Fruit fly (Drosophila melanogaster) whole organism, embryonic: ENCODE data around the gene CG32313.

ENCODE experiments used
- Atf3 ChIP-seq: fragments of 200-800 bp; sonication (Bioruptor generic); optimal IDR thresholded peaks from 3 replicates; lab custom pipeline; 2016; ENCODE audit warnings: missing biosample characterization, missing genetic modification characterization
- Bteb2 ChIP-seq: fragments of 200-800 bp; sonication (Bioruptor generic); optimal IDR thresholded peaks from 2 replicates; lab custom pipeline; 2016; ENCODE audit warnings: missing biosample characterization, missing genetic modification characterization
- CG11085 ChIP-seq: fragments of 200-800 bp; sonication (Bioruptor generic); IDR thresholded peaks from 2 replicates; pipeline ENCODE4 v1.3.6; 2022; ENCODE audit warnings: missing biosample characterization, missing genetic modification characterization
- CG11696 ChIP-seq: fragments of 200-800 bp; sonication (Bioruptor generic); IDR thresholded peaks from 2 replicates; pipeline ENCODE4 v1.3.6; 2022; ENCODE audit warnings: missing biosample characterization, missing genetic modification characterization
- CG12071 ChIP-seq: fragments of 200-800 bp; sonication (Bioruptor generic); optimal IDR thresholded peaks from 3 replicates; lab custom pipeline; 2018; ENCODE audit warnings: missing biosample characterization, mild to moderate bottlenecking, missing genetic modification characterization
- CG12104 ChIP-seq: fragments of 200-800 bp; sonication (Bioruptor generic); optimal IDR thresholded peaks from 3 replicates; lab custom pipeline; 2016; ENCODE audit warnings: missing biosample characterization, missing genetic modification characterization
- CG14014 ChIP-seq: fragments of 200-800 bp; sonication (Bioruptor generic); IDR thresholded peaks from 2 replicates; pipeline ENCODE4 v1.3.6; 2022; ENCODE audit warnings: missing biosample characterization, missing genetic modification characterization
- CG14050 ChIP-seq: fragments of 200-800 bp; sonication (Bioruptor generic); IDR thresholded peaks from 3 replicates; pipeline ENCODE4 v1.3.6; 2022; ENCODE audit warnings: missing biosample characterization, missing genetic modification characterization
- CG14441 ChIP-seq: fragments of 200-800 bp; sonication (Bioruptor generic); IDR thresholded peaks from 2 replicates; pipeline ENCODE4 v1.3.6; 2022; ENCODE audit warnings: missing biosample characterization, missing genetic modification characterization
- CG1529 ChIP-seq: fragments of 200-800 bp; sonication (Bioruptor generic); optimal IDR thresholded peaks from 3 replicates; lab custom pipeline; 2018; ENCODE audit warnings: missing biosample characterization, missing genetic modification characterization
- CG16863 ChIP-seq: fragments of 200-800 bp; sonication (Bioruptor generic); optimal IDR thresholded peaks from 3 replicates; lab custom pipeline; 2016; ENCODE audit warnings: missing biosample characterization, missing genetic modification characterization
- CG18476 ChIP-seq: fragments of 200-800 bp; sonication (Bioruptor generic); optimal IDR thresholded peaks from 2 replicates; lab custom pipeline; 2016; ENCODE audit warnings: missing biosample characterization, mild to moderate bottlenecking, missing genetic modification characterization
- CG18619 ChIP-seq: fragments of 200-800 bp; sonication (Bioruptor generic); optimal IDR thresholded peaks from 3 replicates; lab custom pipeline; 2017; ENCODE audit warnings: missing biosample characterization, mild to moderate bottlenecking, missing genetic modification characterization
- CG2120 ChIP-seq: fragments of 200-800 bp; sonication (Bioruptor generic); optimal IDR thresholded peaks from 3 replicates; lab custom pipeline; 2016; ENCODE audit warnings: missing biosample characterization, missing genetic modification characterization
- CG2199 ChIP-seq: fragments of 200-800 bp; sonication (Bioruptor generic); IDR thresholded peaks from 3 replicates; pipeline ENCODE4 v1.3.6; 2022; ENCODE audit warnings: missing biosample characterization, missing genetic modification characterization
- CG3995 ChIP-seq: fragments of 200-800 bp; sonication (Bioruptor generic); optimal IDR thresholded peaks from 3 replicates; lab custom pipeline; 2016; ENCODE audit warnings: missing biosample characterization, missing genetic modification characterization
- CG4707 ChIP-seq: fragments of 200-800 bp; sonication (Bioruptor generic); optimal IDR thresholded peaks from 2 replicates; lab custom pipeline; 2018; ENCODE audit warnings: missing biosample characterization, mild to moderate bottlenecking, missing genetic modification characterization, moderate library complexity
- CG6175 ChIP-seq: fragments of 200-800 bp; sonication (Bioruptor generic); IDR thresholded peaks from 3 replicates; pipeline ENCODE4 v1.3.6; 2022; ENCODE audit warnings: missing biosample characterization, missing genetic modification characterization
- CG6765 ChIP-seq: fragments of 200-800 bp; sonication (Bioruptor generic); optimal IDR thresholded peaks from 3 replicates; lab custom pipeline; 2017; ENCODE audit warnings: missing biosample characterization, mild to moderate bottlenecking, missing genetic modification characterization
- CG7556 ChIP-seq: fragments of 200-800 bp; sonication (Bioruptor generic); optimal IDR thresholded peaks from 2 replicates; lab custom pipeline; 2017; ENCODE audit warnings: missing biosample characterization, mild to moderate bottlenecking, missing genetic modification characterization
- Dad ChIP-seq: fragments of 200-800 bp; sonication (Bioruptor generic); optimal IDR thresholded peaks from 3 replicates; lab custom pipeline; 2016; ENCODE audit warnings: missing biosample characterization, missing genetic modification characterization
- Doc3 ChIP-seq: fragments of 200-800 bp; sonication (Bioruptor generic); IDR thresholded peaks from 3 replicates; pipeline ENCODE4 v1.3.6; 2022; ENCODE audit warnings: missing biosample characterization, missing genetic modification characterization; ENCODE audit not compliant: partially characterized antibody
- Dref ChIP-seq: fragments of 200-800 bp; sonication (Bioruptor generic); IDR thresholded peaks from 2 replicates; pipeline ENCODE4 v1.3.6; 2022; ENCODE audit warnings: missing biosample characterization, missing genetic modification characterization
- Drgx ChIP-seq: fragments of 200-800 bp; sonication (Bioruptor generic); IDR thresholded peaks from 2 replicates; pipeline ENCODE4 v1.3.6; 2022; ENCODE audit warnings: missing biosample characterization, missing genetic modification characterization
- Eip74EF ChIP-seq, 2 experiments: fragments of 200-800 bp in 1 of 2; fragments of >200 bp in 1 of 2; sonication (Bioruptor generic) in 1 of 2; optimal IDR thresholded peaks; 2 replicates each; lab custom pipeline; 2017 to 2019; ENCODE audit warnings: missing biosample characterization in 2 of 2, missing genetic modification characterization in 2 of 2, mild to moderate bottlenecking in 1 of 2, moderate library complexity in 1 of 2
- HLH54F ChIP-seq: fragments of 200-800 bp; sonication (Bioruptor generic); optimal IDR thresholded peaks from 3 replicates; lab custom pipeline; 2016; ENCODE audit warnings: missing biosample characterization, missing genetic modification characterization
- Hey ChIP-seq: fragments of 200-800 bp; sonication (Bioruptor generic); optimal IDR thresholded peaks from 3 replicates; lab custom pipeline; 2018; ENCODE audit warnings: missing biosample characterization, mild to moderate bottlenecking, missing genetic modification characterization
- Hmx ChIP-seq: fragments of 200-800 bp; sonication (Bioruptor generic); optimal IDR thresholded peaks from 2 replicates; lab custom pipeline; 2016; ENCODE audit warnings: missing biosample characterization, missing genetic modification characterization
- Lpt ChIP-seq: fragments of >200 bp; optimal IDR thresholded peaks from 2 replicates; lab custom pipeline; 2018; ENCODE audit warnings: missing biosample characterization, missing genetic modification characterization
- Mad ChIP-seq: fragments of 200-800 bp; sonication (Bioruptor generic); optimal IDR thresholded peaks from 2 replicates; lab custom pipeline; 2016; ENCODE audit warnings: missing biosample characterization, missing genetic modification characterization
- Optix ChIP-seq: fragments of 200-800 bp; sonication (Bioruptor generic); IDR thresholded peaks from 3 replicates; pipeline ENCODE4 v1.3.6; 2022; ENCODE audit warnings: missing biosample characterization, missing genetic modification characterization
- Rx ChIP-seq: fragments of 200-800 bp; sonication (Bioruptor generic); IDR thresholded peaks from 2 replicates; pipeline ENCODE4 v1.3.6; 2022; ENCODE audit warnings: missing biosample characterization, missing genetic modification characterization
- Side ChIP-seq: fragments of 200-800 bp; sonication (Bioruptor generic); optimal IDR thresholded peaks from 2 replicates; lab custom pipeline; 2016; ENCODE audit warnings: missing biosample characterization, missing genetic modification characterization
- Spps ChIP-seq: fragments of 200-800 bp; sonication (Bioruptor generic); optimal IDR thresholded peaks from 2 replicates; lab custom pipeline; 2018; ENCODE audit warnings: missing biosample characterization, mild to moderate bottlenecking, missing genetic modification characterization
- Stat92E ChIP-seq, 3 experiments: fragments of >200 bp in 2 of 3; fragments of 200-800 bp in 1 of 3; sonication (Bioruptor generic) in 1 of 3; optimal IDR thresholded peaks; 2 replicates each; lab custom pipeline; 2017 to 2019; ENCODE audit warnings: missing biosample characterization in 3 of 3, missing genetic modification characterization in 3 of 3, mild to moderate bottlenecking in 1 of 3, moderate library complexity in 1 of 3
- ato ChIP-seq: fragments of 200-800 bp; sonication (Bioruptor generic); IDR thresholded peaks from 2 replicates; pipeline ENCODE4 v1.3.6; 2022; ENCODE audit warnings: missing biosample characterization, missing genetic modification characterization; ENCODE audit not compliant: partially characterized antibody
- fu2 ChIP-seq: fragments of 200-800 bp; sonication (Bioruptor generic); optimal IDR thresholded peaks from 2 replicates; lab custom pipeline; 2016; ENCODE audit warnings: missing biosample characterization, missing genetic modification characterization
- gem ChIP-seq: fragments of 200-800 bp; sonication (Bioruptor generic); optimal IDR thresholded peaks from 2 replicates; lab custom pipeline; 2019; ENCODE audit warnings: missing biosample characterization, mild to moderate bottlenecking, missing genetic modification characterization, moderate library complexity
- her ChIP-seq: fragments of 200-800 bp; sonication (Bioruptor generic); optimal IDR thresholded peaks from 2 replicates; lab custom pipeline; 2016; ENCODE audit warnings: missing biosample characterization, missing genetic modification characterization
- kah ChIP-seq: fragments of 200-800 bp; sonication (Bioruptor generic); optimal IDR thresholded peaks from 2 replicates; lab custom pipeline; 2018; ENCODE audit warnings: missing biosample characterization, mild to moderate bottlenecking, missing genetic modification characterization
- maf-S ChIP-seq: fragments of 200-800 bp; sonication (Bioruptor generic); optimal IDR thresholded peaks from 2 replicates; lab custom pipeline; 2016; ENCODE audit warnings: missing biosample characterization, missing genetic modification characterization
- pho ChIP-seq: fragments of 200-800 bp; sonication (Bioruptor generic); optimal IDR thresholded peaks from 2 replicates; lab custom pipeline; 2016; ENCODE audit warnings: missing biosample characterization, missing genetic modification characterization
- pita ChIP-seq: fragments of 200-800 bp; sonication (Bioruptor generic); optimal IDR thresholded peaks from 2 replicates; lab custom pipeline; 2017; ENCODE audit warnings: missing biosample characterization, mild to moderate bottlenecking, missing genetic modification characterization
- pnt ChIP-seq: fragments of 200-800 bp; sonication (Bioruptor generic); optimal IDR thresholded peaks from 3 replicates; lab custom pipeline; 2016; ENCODE audit warnings: missing biosample characterization, missing genetic modification characterization
- pzg ChIP-seq: fragments of 200-800 bp; sonication (Bioruptor generic); optimal IDR thresholded peaks from 3 replicates; lab custom pipeline; 2018; ENCODE audit warnings: missing biosample characterization, mild to moderate bottlenecking, missing genetic modification characterization, moderate library complexity
- rib ChIP-seq: fragments of 200-800 bp; sonication (Bioruptor generic); IDR thresholded peaks from 2 replicates; pipeline ENCODE4 v1.3.6; 2022; ENCODE audit warnings: missing biosample characterization, missing genetic modification characterization
- sima ChIP-seq: fragments of 200-800 bp; sonication (Bioruptor generic); optimal IDR thresholded peaks from 2 replicates; lab custom pipeline; 2016; ENCODE audit warnings: missing biosample characterization, missing genetic modification characterization
- sug ChIP-seq: fragments of 200-800 bp; optimal IDR thresholded peaks from 2 replicates; lab custom pipeline; 2019; ENCODE audit warnings: missing biosample characterization, mild to moderate bottlenecking, missing genetic modification characterization, moderate library complexity
- tap ChIP-seq: fragments of 200-800 bp; optimal IDR thresholded peaks from 3 replicates; lab custom pipeline; 2019; ENCODE audit warnings: missing biosample characterization, mild to moderate bottlenecking, missing genetic modification characterization, moderate library complexity
- vvl ChIP-seq: fragments of 200-800 bp; sonication (Bioruptor generic); IDR thresholded peaks from 2 replicates; pipeline ENCODE4 v1.3.6; 2022; ENCODE audit warnings: missing biosample characterization, missing genetic modification characterization

The CG32313 gene

DNA sequence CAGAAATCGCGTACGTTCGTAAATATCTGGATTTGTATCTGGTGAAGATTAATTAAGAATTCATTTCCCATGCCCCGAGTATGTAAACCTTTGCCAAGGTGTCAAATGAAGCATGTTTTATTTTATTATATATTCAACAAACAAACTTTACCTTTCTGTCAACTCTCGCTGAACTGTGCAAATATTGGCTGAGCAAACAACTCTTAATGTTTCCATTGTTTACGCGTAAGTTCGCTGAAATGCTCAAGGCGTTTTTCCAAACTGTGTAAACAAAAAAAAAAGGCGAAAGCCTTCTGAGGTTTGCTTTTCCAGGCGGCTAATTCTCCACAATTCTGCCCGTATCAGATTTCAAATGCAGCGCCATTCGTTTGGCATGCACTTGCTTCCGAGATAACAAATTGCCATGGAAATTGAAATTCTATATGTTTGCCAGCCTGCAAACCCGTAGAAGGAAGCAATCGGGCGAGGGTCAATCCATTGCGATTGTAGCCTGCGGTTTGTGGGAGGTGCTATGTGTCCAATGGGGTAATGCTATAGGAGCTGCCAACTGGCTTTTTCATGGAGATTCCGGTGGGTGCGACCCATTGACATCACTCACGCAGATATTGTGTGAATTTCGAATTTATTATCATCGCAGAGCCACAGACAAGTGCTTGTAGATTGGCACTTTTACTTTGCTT lies 46.3 kb upstream of the CG32313 start (continued):
- peak in 1 of 2 experiments; percentile 46 for TF ChIP-seq Eip74EF (GFP tag; optimal IDR thresholded peaks at IDR 0.05; lab: Kevin White, UChicago)
- peak; percentile 93 for TF ChIP-seq rib (GFP tag; lab: Robert Waterston, UW)
- TF ChIP-seq CG7556 (GFP tag; lab: Kevin White, UChicago) = peak; percentile 65
- peak; percentile 94 for TF ChIP-seq CG12071
- no peak for TF ChIP-seq Optix (GFP tag; lab: Robert Waterston, UW)
- TF ChIP-seq ato = no peak
- no peak for TF ChIP-seq CG16863 (GFP tag; lab: Kevin White, UChicago)
- TF ChIP-seq Drgx (GFP tag; lab: Robert Waterston, UW) = peak; percentile 29; the same call in 1 of the 2 replicates
- TF ChIP-seq CG12104 = peak; percentile 95
- no peak for TF ChIP-seq Hmx
- TF ChIP-seq gem (tag; lab: Kevin White, UChicago) = no peak
- peak; percentile 60 for TF ChIP-seq CG18476 (GFP tag; lab: Kevin White, UChicago)
- TF ChIP-seq sima (GFP tag; lab: Kevin White, UChicago) = no peak
- TF ChIP-seq CG14441 (GFP tag; lab: Robert Waterston, UW) = no peak; the same call in 1 of the 2 replicates
- TF ChIP-seq Rx = no peak
- no peak for TF ChIP-seq Spps (tag; lab: Kevin White, UChicago)
- TF ChIP-seq Mad = no peak
- TF ChIP-seq CG3995 (GFP tag; lab: Kevin White, UChicago) = peak; percentile 62
- no peak for TF ChIP-seq Doc3 (GFP tag; lab: Robert Waterston, UW)
- TF ChIP-seq CG4707 = peak; percentile 26
- TF ChIP-seq CG11696 (GFP tag; lab: Robert Waterston, UW) = peak; percentile 47; the same call in 1 of the 2 replicates
- peak; percentile 49; the same call in 2 of the 3 replicates for TF ChIP-seq CG14050 (GFP tag; lab: Robert Waterston, UW)
- no peak for TF ChIP-seq Stat92E (GFP tag; optimal IDR thresholded peaks at IDR 0.05; lab: Kevin White, UChicago)
- peak; percentile 91 for TF ChIP-seq CG6765 (GFP tag; lab: Kevin White, UChicago)
- no peak for TF ChIP-seq Atf3 (GFP tag; lab: Kevin White, UChicago)
- TF ChIP-seq Dad (GFP tag; lab: Kevin White, UChicago) = peak; percentile 44
- peak; percentile 86 for TF ChIP-seq CG2120
- TF ChIP-seq Hey (tag; lab: Kevin White, UChicago) = peak; percentile 77
- no peak for TF ChIP-seq CG2199 (GFP tag; lab: Robert Waterston, UW)
- TF ChIP-seq pnt = peak; percentile 1
- TF ChIP-seq CG6175 (GFP tag; lab: Robert Waterston, UW) = peak; percentile 26; the same call in 1 of the 3 replicates
- TF ChIP-seq Side = peak; percentile 54
- TF ChIP-seq CG11085 (GFP tag; lab: Robert Waterston, UW) = peak; percentile 55; the same call in 1 of the 2 replicates
- TF ChIP-seq tap (tag; lab: Kevin White, UChicago) = no peak
- peak; percentile 47 for TF ChIP-seq kah (GFP tag; lab: Kevin White, UChicago)
- no peak for TF ChIP-seq sug
- TF ChIP-seq maf-S (GFP tag; lab: Kevin White, UChicago) = peak; percentile 63
- TF ChIP-seq CG14014 (GFP tag; lab: Robert Waterston, UW) = peak; percentile 70; the same call in 1 of the 2 replicates
- no peak for TF ChIP-seq vvl (GFP tag; lab: Robert Waterston, UW)
- TF ChIP-seq her (GFP tag; lab: Kevin White, UChicago) = peak; percentile 53
- no peak for TF ChIP-seq pita (GFP tag; lab: Kevin White, UChicago)
- TF ChIP-seq CG1529 (GFP tag; lab: Kevin White, UChicago) = peak; percentile 6
- peak; percentile 46 for TF ChIP-seq HLH54F (GFP tag; lab: Kevin White, UChicago)
- no peak for TF ChIP-seq Dref
- peak; percentile 82 for TF ChIP-seq pho (GFP tag; lab: Kevin White, UChicago)
- no peak for TF ChIP-seq Lpt
- peak; percentile 79 for TF ChIP-seq CG18619 (GFP tag; lab: Kevin White, UChicago)
- TF ChIP-seq fu2 (GFP tag; lab: Kevin White, UChicago) = peak; percentile 38
- no peak for TF ChIP-seq pzg
- TF ChIP-seq Bteb2 (GFP tag; lab: Kevin White, UChicago) = peak; percentile 60
